Fruit fly (Drosophila melanogaster): ENCODE data around the gene CG32119.

Gene CG32119

dm6 chr3L:13228502-13228941 is 20.0 kb downstream of the CG32119 start, which contains the start of gene caps (continued):
- TF ChIP-seq Sry-β (GFP tag; optimal IDR thresholded peaks at IDR 0.05) (no peak), Dbx (GFP tag; IDR thresholded peaks at IDR 0.05) (peak; percentile 71), emc (GFP tag; optimal IDR thresholded peaks at IDR 0.05) (no peak), CG13775 (GFP tag; optimal IDR thresholded peaks at IDR 0.05) (no peak), Side (GFP tag; optimal IDR thresholded peaks at IDR 0.05) (peak; percentile 20), E2f2 (GFP tag; IDR thresholded peaks at IDR 0.05) (peak; percentile 12; the same call in 1 of the 2 replicates), CG8290 (GFP tag; optimal IDR thresholded peaks at IDR 0.05) (no peak), CG8290 (tag; optimal IDR thresholded peaks at IDR 0.05) (peak in 1 of 2 experiments; percentile 82), CG10979 (tag; optimal IDR thresholded peaks at IDR 0.05) (peak; percentile 22), stwl (tag; optimal IDR thresholded peaks at IDR 0.05) (peak; percentile 34)

DNA sequence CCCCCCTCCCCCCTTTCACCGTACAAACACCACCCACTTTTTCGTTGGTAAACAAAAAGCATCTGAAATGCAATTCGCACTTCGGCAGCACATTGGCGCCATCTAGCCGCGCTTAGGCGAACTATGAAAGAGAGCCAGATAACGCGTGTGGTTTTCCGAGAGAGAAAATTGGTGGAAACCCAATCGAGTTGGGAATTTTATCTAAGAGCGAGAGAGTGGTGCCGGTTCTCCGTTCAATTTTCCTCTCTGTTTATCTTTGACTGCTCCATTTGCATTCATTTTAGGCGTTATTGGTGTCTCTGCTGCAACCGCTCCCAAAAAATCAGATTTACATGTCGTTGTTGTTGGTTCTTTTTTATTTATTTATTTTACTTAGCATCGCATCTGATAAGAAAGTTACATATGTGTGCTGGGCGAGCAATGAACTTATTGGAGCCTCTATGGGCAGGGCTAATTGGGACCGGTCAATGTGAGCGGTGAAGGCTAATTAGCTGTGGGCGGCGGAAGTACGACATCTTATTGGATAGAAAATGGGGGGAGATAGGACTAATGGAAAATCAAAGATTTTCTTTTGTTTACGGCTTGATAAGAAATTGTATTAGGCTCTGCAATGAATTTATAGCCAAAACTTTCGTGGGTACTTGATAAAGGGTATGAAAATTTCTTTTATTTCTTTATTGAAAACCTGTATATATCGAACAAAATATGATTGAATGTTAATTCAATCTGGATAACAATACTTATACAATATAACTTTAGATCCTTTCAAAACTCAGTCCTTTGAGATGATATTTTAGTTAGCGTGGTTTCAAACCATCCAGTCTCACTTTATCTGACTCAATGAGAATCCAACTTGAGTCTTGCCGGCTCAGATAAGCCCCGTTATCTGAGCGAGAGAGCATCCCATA is 20.7 kb downstream of the CG32119 start:
- TF ChIP-seq ERR (GFP tag; optimal IDR thresholded peaks at IDR 0.05) (no peak), CG13287 (GFP tag; IDR thresholded peaks at IDR 0.05; ENCODE audit: partially characterized antibody) (peak; percentile 33; the same call in 1 of the 2 replicates), dmrt11E (tag; optimal IDR thresholded peaks at IDR 0.05) (no peak), repo (GFP tag; optimal IDR thresholded peaks at IDR 0.05) (no peak), wek (GFP tag; optimal IDR thresholded peaks at IDR 0.05) (no peak), Side (GFP tag; optimal IDR thresholded peaks at IDR 0.05) (no peak), E2f2 (GFP tag; IDR thresholded peaks at IDR 0.05) (no peak), Vsx1 (GFP tag; optimal IDR thresholded peaks at IDR 0.05) (peak; percentile 91), cwo (GFP tag; optimal IDR thresholded peaks at IDR 0.05) (no peak), CkIIα-i1 (GFP tag; IDR thresholded peaks at IDR 0.05) (no peak), CG10565 (GFP tag; optimal IDR thresholded peaks at IDR 0.05) (no peak), chm (GFP tag; IDR thresholded peaks at IDR 0.05) (peak; percentile 71), CoRest (tag; optimal IDR thresholded peaks at IDR 0.05) (no peak), CG12659 (GFP tag; optimal IDR thresholded peaks at IDR 0.05) (no peak), CG11093 (GFP tag; IDR thresholded peaks at IDR 0.05) (no peak), Xrp1 (GFP tag; IDR thresholded peaks at IDR 0.05) (no peak), croc (GFP tag; conservative IDR thresholded peaks at IDR 0.05) (no peak), CG12942 (GFP tag; optimal IDR thresholded peaks at IDR 0.05) (no peak), CG10366 (GFP tag; IDR thresholded peaks at IDR 0.05) (no peak), Fer3 (tag; optimal IDR thresholded peaks at IDR 0.05) (no peak), hkb (optimal IDR thresholded peaks at IDR 0.05) (no peak), hkb (GFP tag; IDR thresholded peaks at IDR 0.05) (0 out of 2 replicates have a peak, but pooled peaks have one; percentile 18), Abd-B (GFP tag; optimal IDR thresholded peaks at IDR 0.05) (no peak), CG17568 (GFP tag; optimal IDR thresholded peaks at IDR 0.05) (no peak), en (GFP tag; optimal IDR thresholded peaks at IDR 0.05) (no peak), fd96Cb (tag; optimal IDR thresholded peaks at IDR 0.05) (no peak), CG6854 (GFP tag; optimal IDR thresholded peaks at IDR 0.05) (no peak), Nf-YA (GFP tag; IDR thresholded peaks at IDR 0.05) (no peak), CG1602 (GFP tag; optimal IDR thresholded peaks at IDR 0.05) (no peak), hbn (GFP tag; IDR thresholded peaks at IDR 0.05; ENCODE audit: partially characterized antibody) (no peak), CG14860 (GFP tag; IDR thresholded peaks at IDR 0.05; ENCODE audit: partially characterized antibody) (no peak), pfk (GFP tag; optimal IDR thresholded peaks at IDR 0.05) (no peak), stwl (tag; optimal IDR thresholded peaks at IDR 0.05) (peak; percentile 20), NK7.1 (GFP tag; optimal IDR thresholded peaks at IDR 0.05) (no peak), CG18599 (GFP tag; optimal IDR thresholded peaks at IDR 0.05) (no peak), CG1024 (GFP tag; IDR thresholded peaks at IDR 0.05) (no peak), trh (GFP tag; optimal IDR thresholded peaks at IDR 0.05) (no peak), danr (GFP tag; IDR thresholded peaks at IDR 0.05) (no peak), zfh1 (GFP tag; IDR thresholded peaks at IDR 0.05) (no peak), insv (GFP tag; optimal IDR thresholded peaks at IDR 0.05) (peak; percentile 81 to 99)

Measured in whole organism, embryonic.